Fruit fly (Drosophila melanogaster) whole organism, embryonic: ENCODE measurements around the gene Fancd2.

Source experiments
- Atf6 ChIP-seq: fragments of 200-800 bp; sonication (Bioruptor generic); IDR thresholded peaks from 2 replicates; pipeline ENCODE4 v1.3.6; 2022; ENCODE audit warnings: missing biosample characterization, missing genetic modification characterization
- Bdp1 ChIP-seq: fragments of 200-800 bp; sonication (Bioruptor generic); optimal IDR thresholded peaks from 3 replicates; lab custom pipeline; 2016; ENCODE audit warnings: missing biosample characterization, missing genetic modification characterization
- BtbVII ChIP-seq: fragments of 200-800 bp; sonication (Bioruptor generic); optimal IDR thresholded peaks from 3 replicates; lab custom pipeline; 2017; ENCODE audit warnings: missing biosample characterization, mild to moderate bottlenecking, missing genetic modification characterization
- CG10267 ChIP-seq: fragments of 200-800 bp; sonication (Bioruptor generic); optimal IDR thresholded peaks from 2 replicates; lab custom pipeline; 2018; ENCODE audit warnings: missing biosample characterization, mild to moderate bottlenecking, missing genetic modification characterization, moderate library complexity
- CG10321 ChIP-seq: fragments of 200-800 bp; sonication (Bioruptor generic); IDR thresholded peaks from 2 replicates; pipeline ENCODE4 v1.3.6; 2022; ENCODE audit warnings: missing biosample characterization, missing genetic modification characterization
- CG11560 ChIP-seq: fragments of 200-800 bp; sonication (Bioruptor generic); IDR thresholded peaks from 3 replicates; pipeline ENCODE4 v1.3.6; 2022; ENCODE audit warnings: missing biosample characterization, missing genetic modification characterization
- CG1233 ChIP-seq: fragments of 200-800 bp; sonication (Bioruptor generic); optimal IDR thresholded peaks from 4 replicates; lab custom pipeline; 2018; ENCODE audit warnings: missing biosample characterization, mild to moderate bottlenecking, missing genetic modification characterization
- CG12769 ChIP-seq: fragments of 200-800 bp; sonication (Bioruptor generic); optimal IDR thresholded peaks from 2 replicates; lab custom pipeline; 2019; ENCODE audit warnings: missing biosample characterization, mild to moderate bottlenecking, missing genetic modification characterization, moderate library complexity
- CG13424 ChIP-seq: fragments of 200-800 bp; sonication (Bioruptor generic); optimal IDR thresholded peaks from 2 replicates; lab custom pipeline; 2019; ENCODE audit warnings: missing biosample characterization, mild to moderate bottlenecking, missing genetic modification characterization, moderate library complexity
- CG13624 ChIP-seq: fragments of 200-800 bp; sonication (Bioruptor generic); optimal IDR thresholded peaks from 2 replicates; lab custom pipeline; 2016; ENCODE audit warnings: missing biosample characterization, missing genetic modification characterization
- CG13894 ChIP-seq: fragments of 200-800 bp; sonication (Bioruptor generic); optimal IDR thresholded peaks from 3 replicates; lab custom pipeline; 2018; ENCODE audit warnings: missing biosample characterization, mild to moderate bottlenecking, missing genetic modification characterization, moderate library complexity
- CG14860 ChIP-seq: fragments of 200-800 bp; sonication (Bioruptor generic); IDR thresholded peaks from 3 replicates; pipeline ENCODE4 v1.3.6; 2022; ENCODE audit warnings: missing biosample characterization, missing genetic modification characterization; ENCODE audit not compliant: partially characterized antibody
- CG15479 ChIP-seq: fragments of 200-800 bp; sonication (Bioruptor generic); optimal IDR thresholded peaks from 3 replicates; lab custom pipeline; 2019; ENCODE audit warnings: missing biosample characterization, mild to moderate bottlenecking, missing genetic modification characterization, moderate library complexity
- CG17612 ChIP-seq: fragments of 200-800 bp; sonication (Bioruptor generic); IDR thresholded peaks from 2 replicates; pipeline ENCODE4 v1.3.6; 2022; ENCODE audit warnings: missing biosample characterization, missing genetic modification characterization
- CG1792 ChIP-seq: fragments of 200-800 bp; sonication (Bioruptor generic); optimal IDR thresholded peaks from 2 replicates; lab custom pipeline; 2016; ENCODE audit warnings: missing biosample characterization, missing genetic modification characterization
- CG3163 ChIP-seq: fragments of 200-800 bp; sonication (Bioruptor generic); optimal IDR thresholded peaks from 3 replicates; lab custom pipeline; 2016; ENCODE audit warnings: missing biosample characterization, missing genetic modification characterization
- CG33213 ChIP-seq: fragments of 200-800 bp; sonication (Bioruptor generic); optimal IDR thresholded peaks from 3 replicates; lab custom pipeline; 2016; ENCODE audit warnings: missing biosample characterization, missing genetic modification characterization
- CG34376 ChIP-seq: fragments of 200-800 bp; sonication (Bioruptor generic); optimal IDR thresholded peaks from 2 replicates; lab custom pipeline; 2018; ENCODE audit warnings: missing biosample characterization, mild to moderate bottlenecking, missing genetic modification characterization
- CG4282 ChIP-seq: fragments of 200-800 bp; sonication (Bioruptor generic); optimal IDR thresholded peaks from 2 replicates; lab custom pipeline; 2016; ENCODE audit warnings: missing biosample characterization, missing genetic modification characterization
- CG7372 ChIP-seq: fragments of 200-800 bp; sonication (Bioruptor generic); IDR thresholded peaks from 2 replicates; pipeline ENCODE4 v1.3.6; 2022; ENCODE audit warnings: missing biosample characterization, missing genetic modification characterization
- CG9215 ChIP-seq: fragments of 200-800 bp; sonication (Bioruptor generic); IDR thresholded peaks from 2 replicates; pipeline ENCODE4 v1.3.6; 2022; ENCODE audit warnings: missing biosample characterization, missing genetic modification characterization
- Dad ChIP-seq: fragments of 200-800 bp; sonication (Bioruptor generic); optimal IDR thresholded peaks from 3 replicates; lab custom pipeline; 2016; ENCODE audit warnings: missing biosample characterization, missing genetic modification characterization
- Eip74EF ChIP-seq, 2 experiments: fragments of 200-800 bp in 1 of 2; fragments of >200 bp in 1 of 2; sonication (Bioruptor generic) in 1 of 2; optimal IDR thresholded peaks; 2 replicates each; lab custom pipeline; 2017 to 2019; ENCODE audit warnings: missing biosample characterization in 2 of 2, missing genetic modification characterization in 2 of 2, mild to moderate bottlenecking in 1 of 2, moderate library complexity in 1 of 2
- Fer1 ChIP-seq: fragments of 200-800 bp; sonication (Bioruptor generic); optimal IDR thresholded peaks from 2 replicates; lab custom pipeline; 2017; ENCODE audit warnings: missing biosample characterization, mild to moderate bottlenecking, missing genetic modification characterization
- HLH3B ChIP-seq: fragments of 200-800 bp; sonication (Bioruptor generic); IDR thresholded peaks from 2 replicates; pipeline ENCODE4 v1.3.6; 2022; ENCODE audit warnings: missing biosample characterization, missing genetic modification characterization
- Mad ChIP-seq: fragments of 200-800 bp; sonication (Bioruptor generic); optimal IDR thresholded peaks from 2 replicates; lab custom pipeline; 2016; ENCODE audit warnings: missing biosample characterization, missing genetic modification characterization
- Myb ChIP-seq: fragments of 200-800 bp; sonication (Bioruptor generic); optimal IDR thresholded peaks from 2 replicates; lab custom pipeline; 2016; ENCODE audit warnings: missing biosample characterization, missing genetic modification characterization
- PHDP ChIP-seq: fragments of 200-800 bp; sonication (Bioruptor generic); optimal IDR thresholded peaks from 3 replicates; lab custom pipeline; 2018; ENCODE audit warnings: missing biosample characterization, mild to moderate bottlenecking, missing genetic modification characterization, moderate library complexity
- YL-1 ChIP-seq: fragments of 200-800 bp; sonication (Bioruptor generic); optimal IDR thresholded peaks from 3 replicates; lab custom pipeline; 2017; ENCODE audit warnings: missing biosample characterization, mild to moderate bottlenecking, missing genetic modification characterization
- ash1 ChIP-seq: fragments of 200-800 bp; sonication (Bioruptor generic); optimal IDR thresholded peaks from 2 replicates; lab custom pipeline; 2018; ENCODE audit warnings: missing biosample characterization, mild to moderate bottlenecking, missing genetic modification characterization
- bigmax ChIP-seq: fragments of 200-800 bp; sonication (Bioruptor generic); optimal IDR thresholded peaks from 2 replicates; lab custom pipeline; 2018; ENCODE audit warnings: missing biosample characterization, mild to moderate bottlenecking, missing genetic modification characterization
- chif ChIP-seq, 2 experiments: fragments of 200-800 bp; sonication (Bioruptor generic); optimal IDR thresholded peaks; 3 replicates each; lab custom pipeline; 2016; ENCODE audit warnings: missing biosample characterization in 2 of 2, missing genetic modification characterization in 2 of 2
- chinmo ChIP-seq: fragments of 200-800 bp; sonication (Bioruptor generic); IDR thresholded peaks from 4 replicates; pipeline ENCODE4 v1.3.6; 2022; ENCODE audit warnings: missing biosample characterization, missing genetic modification characterization; ENCODE audit not compliant: partially characterized antibody
- crp ChIP-seq, 2 experiments: fragments of 200-800 bp; sonication (Bioruptor generic); optimal IDR thresholded peaks; 2 replicates in 1 of 2; 3 replicates in 1 of 2; lab custom pipeline; 2017; ENCODE audit warnings: missing biosample characterization in 2 of 2, missing genetic modification characterization in 2 of 2, mild to moderate bottlenecking in 1 of 2, moderate library complexity in 1 of 2
- dan ChIP-seq: fragments of 200-800 bp; sonication (Bioruptor generic); IDR thresholded peaks from 2 replicates; pipeline ENCODE4 v1.3.6; 2022; ENCODE audit warnings: missing biosample characterization, missing genetic modification characterization
- danr ChIP-seq: fragments of 200-800 bp; sonication (Bioruptor generic); IDR thresholded peaks from 2 replicates; pipeline ENCODE4 v1.3.6; 2022; ENCODE audit warnings: missing biosample characterization, missing genetic modification characterization
- dimm ChIP-seq: fragments of 200-800 bp; sonication (Bioruptor generic); IDR thresholded peaks from 2 replicates; pipeline ENCODE4 v1.3.6; 2022; ENCODE audit warnings: missing biosample characterization, missing genetic modification characterization
- gem ChIP-seq: fragments of 200-800 bp; sonication (Bioruptor generic); optimal IDR thresholded peaks from 2 replicates; lab custom pipeline; 2019; ENCODE audit warnings: missing biosample characterization, mild to moderate bottlenecking, missing genetic modification characterization, moderate library complexity
- gro ChIP-seq: fragments of 200-800 bp; sonication (Bioruptor generic); optimal IDR thresholded peaks from 2 replicates; lab custom pipeline; 2016; ENCODE audit warnings: missing biosample characterization, missing genetic modification characterization
- hbn ChIP-seq: fragments of 200-800 bp; sonication (Bioruptor generic); IDR thresholded peaks from 2 replicates; pipeline ENCODE4 v1.3.6; 2022; ENCODE audit warnings: missing biosample characterization, missing genetic modification characterization; ENCODE audit not compliant: partially characterized antibody
- kay ChIP-seq: fragments of 200-800 bp; sonication (Bioruptor generic); optimal IDR thresholded peaks from 2 replicates; lab custom pipeline; 2016; ENCODE audit warnings: missing biosample characterization, missing genetic modification characterization
- nerfin-1 ChIP-seq: fragments of 200-800 bp; sonication (Bioruptor generic); optimal IDR thresholded peaks from 3 replicates; lab custom pipeline; 2019; ENCODE audit warnings: missing biosample characterization, mild to moderate bottlenecking, missing genetic modification characterization, moderate library complexity
- nerfin-2 ChIP-seq: fragments of 200-800 bp; sonication (Bioruptor generic); IDR thresholded peaks from 2 replicates; pipeline ENCODE4 v1.3.6; 2022; ENCODE audit warnings: missing biosample characterization, missing genetic modification characterization; ENCODE audit not compliant: partially characterized antibody
- pb ChIP-seq: fragments of 200-800 bp; sonication (Bioruptor generic); optimal IDR thresholded peaks from 3 replicates; lab custom pipeline; 2016; ENCODE audit warnings: missing biosample characterization, missing genetic modification characterization
- ranshi ChIP-seq: fragments of 200-800 bp; sonication (Bioruptor generic); IDR thresholded peaks from 2 replicates; pipeline ENCODE4 v1.3.6; 2022; ENCODE audit warnings: missing biosample characterization, missing genetic modification characterization
- repo ChIP-seq: fragments of 200-800 bp; sonication (Bioruptor generic); optimal IDR thresholded peaks from 2 replicates; lab custom pipeline; 2016; ENCODE audit warnings: missing biosample characterization, missing genetic modification characterization
- sob ChIP-seq: fragments of 200-800 bp; sonication (Bioruptor generic); IDR thresholded peaks from 2 replicates; pipeline ENCODE4 v1.3.6; 2022; ENCODE audit warnings: missing biosample characterization, missing genetic modification characterization
- stwl ChIP-seq: fragments of 200-800 bp; sonication (Bioruptor generic); optimal IDR thresholded peaks from 3 replicates; lab custom pipeline; 2018; ENCODE audit warnings: missing biosample characterization, mild to moderate bottlenecking, missing genetic modification characterization, moderate library complexity
- zfh2 ChIP-seq: fragments of 200-800 bp; sonication (Bioruptor generic); optimal IDR thresholded peaks from 2 replicates; lab custom pipeline; 2016; ENCODE audit warnings: missing biosample characterization, missing genetic modification characterization

Fancd2 gene

dm6 chr3R:20850395-20851039 lies 34.5 kb upstream of the Fancd2 start, which contains the start of gene RpS30 (continued):
- TF ChIP-seq CG17612 (GFP tag; lab: Robert Waterston, UW) = no peak
- TF ChIP-seq BtbVII (GFP tag; lab: Kevin White, UChicago) = no peak
- TF ChIP-seq CG7372 (GFP tag; lab: Robert Waterston, UW) = no peak
- peak; percentile 95 for TF ChIP-seq CG14860
- TF ChIP-seq dan (GFP tag; lab: Robert Waterston, UW) = no peak
- TF ChIP-seq nerfin-2 (GFP tag; lab: Robert Waterston, UW) = peak; percentile 92
- peak; percentile 69 for TF ChIP-seq CG12769 (tag; lab: Kevin White, UChicago)
- peak; percentile 16 for TF ChIP-seq pb (GFP tag; lab: Kevin White, UChicago)
- peak; percentile 33 for TF ChIP-seq CG13424 (tag; lab: Kevin White, UChicago)
- TF ChIP-seq nerfin-1 = peak; percentile 34
- TF ChIP-seq Eip74EF (GFP tag; optimal IDR thresholded peaks at IDR 0.05; lab: Kevin White, UChicago) = peak in 1 of 2 experiments; percentile 4
- peak; percentile 52; the same call in 1 of the 2 replicates for TF ChIP-seq ranshi (GFP tag; lab: Robert Waterston, UW)
- peak; percentile 41 for TF ChIP-seq CG1792 (GFP tag; lab: Kevin White, UChicago)
- peak; percentile 80; the same call in 2 of the 3 replicates for TF ChIP-seq CG11560
- peak; percentile 48 for TF ChIP-seq Mad (GFP tag; lab: Kevin White, UChicago)
- peak; percentile 74 for TF ChIP-seq CG10267
- TF ChIP-seq kay (GFP tag; lab: Kevin White, UChicago) = no peak
- peak in 1 of 2 experiments; percentile 16 for TF ChIP-seq crp (GFP tag; optimal IDR thresholded peaks at IDR 0.05; lab: Kevin White, UChicago)
- peak; percentile 89 for TF ChIP-seq CG15479 (GFP tag; lab: Kevin White, UChicago)
- TF ChIP-seq CG3163 (GFP tag; lab: Kevin White, UChicago) = peak; percentile 10
- TF ChIP-seq bigmax (GFP tag; lab: Kevin White, UChicago) = peak; percentile 85
- TF ChIP-seq Dad (GFP tag; lab: Kevin White, UChicago) = peak; percentile 43
- peak; percentile 41 for TF ChIP-seq zfh2 (GFP tag; lab: Kevin White, UChicago)
- TF ChIP-seq CG9215 (GFP tag; lab: Robert Waterston, UW) = no peak
- TF ChIP-seq gem (tag; lab: Kevin White, UChicago) = no peak
- TF ChIP-seq CG13894 = peak; percentile 36
- no peak for TF ChIP-seq Atf6 (GFP tag; lab: Robert Waterston, UW)
- TF ChIP-seq sob = peak; percentile 69
- no peak for TF ChIP-seq dimm (GFP tag; lab: Robert Waterston, UW)
- TF ChIP-seq hbn (GFP tag; lab: Robert Waterston, UW) = peak; percentile 96
- peak; percentile 44 for TF ChIP-seq CG34376 (GFP tag; lab: Kevin White, UChicago)
- TF ChIP-seq chinmo (GFP tag; lab: Robert Waterston, UW) = peak; percentile 94
- TF ChIP-seq repo (GFP tag; lab: Kevin White, UChicago) = peak; percentile 4
- TF ChIP-seq CG33213 (GFP tag; lab: Kevin White, UChicago) = peak; percentile 75
- TF ChIP-seq YL-1 (GFP tag; lab: Kevin White, UChicago) = peak; percentile 97
- TF ChIP-seq Bdp1 (GFP tag; lab: Kevin White, UChicago) = no peak
- TF ChIP-seq PHDP = peak; percentile 55
- peak; percentile 16 for TF ChIP-seq CG1233
- peak; percentile 17 for TF ChIP-seq CG4282 (GFP tag; lab: Kevin White, UChicago)
- no peak for TF ChIP-seq CG10321 (GFP tag; lab: Robert Waterston, UW)
- TF ChIP-seq gro (GFP tag; lab: Kevin White, UChicago) = peak; percentile 70
- peak; percentile 59 for TF ChIP-seq Fer1
- no peak for TF ChIP-seq HLH3B (GFP tag; lab: Robert Waterston, UW)
- TF ChIP-seq stwl (tag; lab: Kevin White, UChicago) = peak; percentile 97
- no peak for TF ChIP-seq ash1 (GFP tag; lab: Kevin White, UChicago)
- peak in 1 of 2 experiments; percentile 20 for TF ChIP-seq chif (GFP tag; optimal IDR thresholded peaks at IDR 0.05; lab: Kevin White, UChicago)
- peak; percentile 98 for TF ChIP-seq Myb (GFP tag; lab: Kevin White, UChicago)
- TF ChIP-seq CG13624 (GFP tag; lab: Kevin White, UChicago) = peak; percentile 33
- no peak for TF ChIP-seq danr (GFP tag; lab: Robert Waterston, UW)
